Fruit fly (Drosophila melanogaster) whole organism, pupa: Measurements from ENCODE around the gene CG6290.

Experiments
- CG10348 ChIP-seq: fragments of 200-800 bp; sonication (Bioruptor generic); IDR thresholded peaks from 2 replicates; pipeline ENCODE4 v1.3.6; 2022; ENCODE audit warnings: missing biosample characterization, missing genetic modification characterization
- CG12605 ChIP-seq: fragments of 200-800 bp; sonication (Bioruptor generic); IDR thresholded peaks from 2 replicates; pipeline ENCODE4 v1.3.6; 2022; ENCODE audit warnings: missing biosample characterization, missing genetic modification characterization
- CG13204 ChIP-seq: fragments of 200-800 bp; sonication (Bioruptor generic); optimal IDR thresholded peaks from 2 replicates; lab custom pipeline; 2018; ENCODE audit warnings: missing biosample characterization, mild to moderate bottlenecking, missing genetic modification characterization, moderate library complexity
- CG14655 ChIP-seq: fragments of 200-800 bp; sonication (Bioruptor generic); optimal IDR thresholded peaks from 3 replicates; lab custom pipeline; 2017; ENCODE audit warnings: mild to moderate bottlenecking, missing biosample characterization, missing genetic modification reagents, missing genetic modification characterization
- CG15710 ChIP-seq: fragments of 200-800 bp; sonication (Bioruptor generic); optimal IDR thresholded peaks from 2 replicates; lab custom pipeline; 2018; ENCODE audit warnings: missing biosample characterization, mild to moderate bottlenecking, missing genetic modification characterization, moderate library complexity
- CG17806 ChIP-seq: fragments of 200-800 bp; sonication (Bioruptor generic); optimal IDR thresholded peaks from 2 replicates; lab custom pipeline; 2018; ENCODE audit warnings: missing biosample characterization, mild to moderate bottlenecking, missing genetic modification characterization, moderate library complexity
- CG32121 ChIP-seq: fragments of 200-800 bp; sonication (Bioruptor generic); IDR thresholded peaks from 2 replicates; pipeline ENCODE4 v1.3.6; 2022; ENCODE audit warnings: missing biosample characterization, missing genetic modification characterization
- CG4496 ChIP-seq: fragments of 200-800 bp; sonication (Bioruptor generic); IDR thresholded peaks from 3 replicates; pipeline ENCODE4 v1.3.6; 2022; ENCODE audit warnings: missing biosample characterization, missing genetic modification characterization
- CG8159 ChIP-seq: fragments of 200-800 bp; sonication (Bioruptor generic); optimal IDR thresholded peaks from 3 replicates; lab custom pipeline; 2018; ENCODE audit warnings: missing biosample characterization, mild to moderate bottlenecking, missing genetic modification characterization, moderate library complexity
- CG8301 ChIP-seq: fragments of 200-800 bp; sonication (Bioruptor generic); optimal IDR thresholded peaks from 2 replicates; lab custom pipeline; 2018; ENCODE audit warnings: missing biosample characterization, mild to moderate bottlenecking, missing genetic modification characterization
- CG9948 ChIP-seq: fragments of 200-800 bp; sonication (Bioruptor generic); optimal IDR thresholded peaks from 2 replicates; lab custom pipeline; 2018; ENCODE audit warnings: missing biosample characterization, mild to moderate bottlenecking, missing genetic modification characterization, moderate library complexity
- D1 ChIP-seq: fragments of 200-800 bp; sonication (Bioruptor generic); optimal IDR thresholded peaks from 2 replicates; lab custom pipeline; 2018; ENCODE audit warnings: missing biosample characterization, mild to moderate bottlenecking, missing genetic modification characterization, moderate library complexity
- EcR ChIP-seq: fragments of 200-800 bp; sonication (Bioruptor generic); optimal IDR thresholded peaks from 3 replicates; lab custom pipeline; 2019; ENCODE audit warnings: missing biosample characterization, missing genetic modification characterization, mild to moderate bottlenecking, moderate library complexity, missing genetic modification reagents
- Ets98B ChIP-seq: fragments of 200-800 bp; sonication (Bioruptor generic); IDR thresholded peaks from 2 replicates; pipeline ENCODE4 v1.3.6; 2022; ENCODE audit warnings: missing biosample characterization, missing genetic modification characterization
- Pif1A ChIP-seq: fragments of 200-800 bp; sonication (Bioruptor generic); optimal IDR thresholded peaks from 3 replicates; lab custom pipeline; 2016; ENCODE audit warnings: missing biosample characterization, missing genetic modification characterization
- Pif1B ChIP-seq: fragments of 200-800 bp; sonication (Bioruptor generic); optimal IDR thresholded peaks from 3 replicates; lab custom pipeline; 2016; ENCODE audit warnings: missing biosample characterization, missing genetic modification characterization
- Snoo ChIP-seq: fragments of 200-800 bp; sonication (Bioruptor generic); optimal IDR thresholded peaks from 3 replicates; lab custom pipeline; 2017; ENCODE audit warnings: missing biosample characterization, mild to moderate bottlenecking, missing genetic modification characterization, inconsistent platforms
- fd96Ca ChIP-seq: fragments of 200-800 bp; sonication (Bioruptor generic); IDR thresholded peaks from 3 replicates; pipeline ENCODE4 v1.3.6; 2022; ENCODE audit warnings: missing biosample characterization, missing genetic modification characterization
- gl ChIP-seq: fragments of 200-800 bp; sonication (Bioruptor generic); optimal IDR thresholded peaks from 2 replicates; lab custom pipeline; 2018; ENCODE audit warnings: missing biosample characterization, mild to moderate bottlenecking, missing genetic modification characterization
- rn ChIP-seq: fragments of 200-800 bp; sonication (Bioruptor generic); IDR thresholded peaks from 2 replicates; pipeline ENCODE4 v1.3.6; 2022; ENCODE audit warnings: missing biosample characterization, missing genetic modification characterization

Gene CG6290

dm6 chrX:18437190-18437589 is at the start of gene CG6290:
TSS of gene CG6290 (plus strand) at chrX:18437490.
- no peak for TF ChIP-seq Ets98B (GFP tag; lab: Robert Waterston, UW)

dm6 chrX:18395157-18395556 is 42.1 kb upstream of the CG6290 start:
- no peak for TF ChIP-seq Ets98B (GFP tag; lab: Robert Waterston, UW)
- TF ChIP-seq EcR, result peak; percentile 75

- no peak for TF ChIP-seq CG10348 (GFP tag; lab: Robert Waterston, UW)
- TF ChIP-seq CG14655, result no peak
- TF ChIP-seq Ets98B (GFP tag; lab: Robert Waterston, UW), result no peak
- TF ChIP-seq CG8301 (tag; lab: Kevin White, UChicago), result no peak
- no peak for TF ChIP-seq CG32121 (GFP tag; lab: Robert Waterston, UW)
- TF ChIP-seq CG9948, result no peak
- no peak for TF ChIP-seq CG12605 (GFP tag; lab: Robert Waterston, UW)
- TF ChIP-seq fd96Ca (GFP tag; lab: Robert Waterston, UW), result no peak
- TF ChIP-seq Pif1A (GFP tag; lab: Kevin White, UChicago), result no peak
- TF ChIP-seq CG4496 (GFP tag; lab: Robert Waterston, UW), result no peak
- no peak for TF ChIP-seq CG8159 (tag; lab: Kevin White, UChicago)
- no peak for TF ChIP-seq CG15710 (tag; lab: Kevin White, UChicago)
- TF ChIP-seq EcR, result no peak
- TF ChIP-seq gl (tag; lab: Kevin White, UChicago), result no peak
These were observed 37.3 kb upstream of the CG6290 start, which contains the start of gene CG34328 for dm6 chrX:18399965-18400364. TSS of gene CG34328 (minus strand) at chrX:18400065.

dm6 chrX:18402564-18402963 is 34.7 kb upstream of the CG6290 start:
- no peak for TF ChIP-seq CG4496 (GFP tag; lab: Robert Waterston, UW)
- no peak for TF ChIP-seq CG32121 (GFP tag; lab: Robert Waterston, UW)
- TF ChIP-seq CG8301 (tag; lab: Kevin White, UChicago), result no peak
- no peak for TF ChIP-seq CG14655
- TF ChIP-seq CG12605 (GFP tag; lab: Robert Waterston, UW), result no peak
- TF ChIP-seq Ets98B (GFP tag; lab: Robert Waterston, UW), result no peak
- no peak for TF ChIP-seq CG8159 (tag; lab: Kevin White, UChicago)
- TF ChIP-seq Snoo, result no peak
- no peak for TF ChIP-seq D1 (tag; lab: Kevin White, UChicago)
- TF ChIP-seq gl (tag; lab: Kevin White, UChicago), result no peak
- no peak for TF ChIP-seq Pif1B (GFP tag; lab: Kevin White, UChicago)
- TF ChIP-seq CG17806 (tag; lab: Kevin White, UChicago), result no peak
- no peak for TF ChIP-seq CG13204 (GFP tag; lab: Kevin White, UChicago)
- TF ChIP-seq CG15710 (tag; lab: Kevin White, UChicago), result no peak
- TF ChIP-seq, all 21 proteins: peak for 0

dm6 chrX:18404150-18404631 is 33.1 kb upstream of the CG6290 start:
- TF ChIP-seq fd96Ca (GFP tag; lab: Robert Waterston, UW) (no peak), CG8159 (tag; lab: Kevin White, UChicago) (no peak), CG10348 (GFP tag; lab: Robert Waterston, UW) (no peak), Ets98B (GFP tag; lab: Robert Waterston, UW) (0 out of 2 replicates have a peak, but pooled peaks have one; percentile 31), CG8301 (tag; lab: Kevin White, UChicago) (no peak), rn (GFP tag; lab: Robert Waterston, UW) (no peak), EcR (peak; percentile 59), D1 (tag; lab: Kevin White, UChicago) (no peak), CG15710 (tag; lab: Kevin White, UChicago) (no peak), CG14655 (no peak), gl (tag; lab: Kevin White, UChicago) (no peak), CG9948 (no peak), Pif1B (GFP tag; lab: Kevin White, UChicago) (no peak)
- TF ChIP-seq, all 21 proteins: peak for 2

- 0 out of 2 replicates have a peak, but pooled peaks have one; percentile 8 for TF ChIP-seq CG32121 (GFP tag; lab: Robert Waterston, UW)
- no peak for TF ChIP-seq Pif1B (GFP tag; lab: Kevin White, UChicago)
- peak; percentile 44 for TF ChIP-seq CG9948
- no peak for TF ChIP-seq D1 (tag; lab: Kevin White, UChicago)
- TF ChIP-seq Snoo, result no peak
- TF ChIP-seq rn (GFP tag; lab: Robert Waterston, UW), result no peak
- peak; percentile 75 for TF ChIP-seq CG14655
- peak; percentile 51 for TF ChIP-seq CG8301 (tag; lab: Kevin White, UChicago)
- TF ChIP-seq Pif1A (GFP tag; lab: Kevin White, UChicago), result no peak
- no peak for TF ChIP-seq CG13204 (GFP tag; lab: Kevin White, UChicago)
- no peak; the same call in 2 of the 3 replicates for TF ChIP-seq fd96Ca (GFP tag; lab: Robert Waterston, UW)
- TF ChIP-seq CG10348 (GFP tag; lab: Robert Waterston, UW), result no peak
- peak; percentile 6 for TF ChIP-seq gl (tag; lab: Kevin White, UChicago)
- TF ChIP-seq CG15710 (tag; lab: Kevin White, UChicago), result peak; percentile 13
- peak; percentile 35 for TF ChIP-seq EcR
- no peak for TF ChIP-seq CG17806 (tag; lab: Kevin White, UChicago)
- TF ChIP-seq CG8159 (tag; lab: Kevin White, UChicago), result peak; percentile 15
- peak; percentile 36; the same call in 1 of the 3 replicates for TF ChIP-seq CG4496 (GFP tag; lab: Robert Waterston, UW)
- TF ChIP-seq CG12605 (GFP tag; lab: Robert Waterston, UW), result peak; percentile 61
These were observed 32.6 kb upstream of the CG6290 start for dm6 chrX:18404632-18405238.
